Worm (Caenorhabditis elegans): ENCODE measurements around the gene str-156.

DNA sequence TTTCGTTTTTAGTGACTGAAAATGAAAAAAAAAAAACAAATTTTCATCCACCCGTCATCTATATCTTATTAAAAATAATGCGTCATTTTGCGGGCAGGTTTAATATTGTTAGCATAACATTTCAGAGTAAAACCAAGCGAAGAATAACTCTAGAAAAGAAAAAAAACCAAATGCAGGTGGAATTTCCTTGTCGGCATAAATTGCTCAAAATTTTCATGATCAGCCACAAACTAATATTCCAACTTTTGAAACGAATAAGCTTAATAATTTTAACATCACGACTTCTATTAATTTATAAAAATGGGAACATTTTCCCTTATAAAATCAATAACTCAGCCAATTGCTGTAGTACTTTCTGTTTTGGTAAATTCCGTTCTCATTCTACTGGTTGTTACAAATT lies 2.5 kb downstream of the str-156 start, which contains the start of gene str-155:
- TF ChIP-seq ztf-25 (GFP tag; IDR thresholded peaks at IDR 0.05) (no peak), ama-1 (optimal IDR thresholded peaks at IDR 0.05) (no peak), ama-1 (GFP tag; optimal IDR thresholded peaks at IDR 0.05) (no peak), mxl-1 (tag; optimal IDR thresholded peaks at IDR 0.05) (no peak), ZK185.1 (tag; optimal IDR thresholded peaks at IDR 0.05; ENCODE audit: poor library complexity, severe bottlenecking) (no peak), F57C9.4 (tag; optimal IDR thresholded peaks at IDR 0.05) (no peak), tbp1 (GFP tag; optimal IDR thresholded peaks at IDR 0.05) (no peak), chd-7 (tag; optimal IDR thresholded peaks at IDR 0.05) (no peak), mcd-1 (GFP tag; IDR thresholded peaks at IDR 0.05) (no peak), F49E8.2 (tag; optimal IDR thresholded peaks at IDR 0.05; ENCODE audit: insufficient read depth) (no peak), B0035.1 (tag; optimal IDR thresholded peaks at IDR 0.05) (no peak), snpc-4 (GFP tag; optimal IDR thresholded peaks at IDR 0.05) (no peak), snpc-4 (tag; optimal IDR thresholded peaks at IDR 0.05) (no peak), B0261.1 (tag; optimal IDR thresholded peaks at IDR 0.05) (no peak)

All from whole organism, young adult.